Fruit fly (Drosophila melanogaster): Measurements from ENCODE around the gene CG12523.
A peak's percentile ranks its signal among the peaks of the same experiment; 100 is the strongest.

Gene CG12523

DNA sequence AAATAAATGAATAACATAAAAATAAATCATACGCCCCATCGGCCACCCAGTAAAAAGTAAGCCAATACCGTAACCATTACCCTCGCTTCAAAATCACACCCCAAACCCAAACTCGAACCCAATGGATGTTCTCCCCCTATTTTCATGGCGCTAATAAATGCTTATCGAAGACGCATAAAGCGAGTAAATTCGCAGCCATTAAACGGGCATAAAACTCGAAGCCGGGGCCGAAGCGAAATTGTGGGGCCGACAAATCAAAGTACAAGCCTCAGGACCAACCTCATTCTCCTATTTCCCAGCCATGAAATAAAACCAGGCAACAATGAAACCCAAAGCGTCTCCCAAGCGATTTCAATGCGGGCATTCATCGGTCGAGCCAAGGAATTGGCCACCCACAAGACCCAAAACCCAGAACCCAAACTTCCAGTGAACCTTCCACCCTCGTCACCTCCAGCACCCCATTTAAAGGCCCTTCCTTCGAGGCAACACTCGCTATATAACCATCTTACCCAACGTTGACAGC lies 14.0 kb downstream of the CG12523 start:
- no peak for TF ChIP-seq fd96Ca (GFP tag; IDR thresholded peaks at IDR 0.05)
- no peak for TF ChIP-seq Pif1B (GFP tag; optimal IDR thresholded peaks at IDR 0.05)
- no peak for TF ChIP-seq CG34367 (tag; optimal IDR thresholded peaks at IDR 0.05)
- TF ChIP-seq CG13204 (GFP tag; optimal IDR thresholded peaks at IDR 0.05), result no peak
- TF ChIP-seq CG8301 (tag; optimal IDR thresholded peaks at IDR 0.05), result no peak
- no peak for TF ChIP-seq CG8159 (tag; optimal IDR thresholded peaks at IDR 0.05)
- no peak for TF ChIP-seq CG12605 (GFP tag; IDR thresholded peaks at IDR 0.05)
- TF ChIP-seq CG9948 (tag; optimal IDR thresholded peaks at IDR 0.05), result no peak
- TF ChIP-seq EcR (GFP tag; optimal IDR thresholded peaks at IDR 0.05), result no peak
- TF ChIP-seq Pif1A (GFP tag; optimal IDR thresholded peaks at IDR 0.05), result no peak
- TF ChIP-seq CG14655 (GFP tag; optimal IDR thresholded peaks at IDR 0.05), result no peak
- TF ChIP-seq CG10348 (GFP tag; IDR thresholded peaks at IDR 0.05), result no peak
- no peak for TF ChIP-seq Ets98B (GFP tag; IDR thresholded peaks at IDR 0.05)

DNA sequence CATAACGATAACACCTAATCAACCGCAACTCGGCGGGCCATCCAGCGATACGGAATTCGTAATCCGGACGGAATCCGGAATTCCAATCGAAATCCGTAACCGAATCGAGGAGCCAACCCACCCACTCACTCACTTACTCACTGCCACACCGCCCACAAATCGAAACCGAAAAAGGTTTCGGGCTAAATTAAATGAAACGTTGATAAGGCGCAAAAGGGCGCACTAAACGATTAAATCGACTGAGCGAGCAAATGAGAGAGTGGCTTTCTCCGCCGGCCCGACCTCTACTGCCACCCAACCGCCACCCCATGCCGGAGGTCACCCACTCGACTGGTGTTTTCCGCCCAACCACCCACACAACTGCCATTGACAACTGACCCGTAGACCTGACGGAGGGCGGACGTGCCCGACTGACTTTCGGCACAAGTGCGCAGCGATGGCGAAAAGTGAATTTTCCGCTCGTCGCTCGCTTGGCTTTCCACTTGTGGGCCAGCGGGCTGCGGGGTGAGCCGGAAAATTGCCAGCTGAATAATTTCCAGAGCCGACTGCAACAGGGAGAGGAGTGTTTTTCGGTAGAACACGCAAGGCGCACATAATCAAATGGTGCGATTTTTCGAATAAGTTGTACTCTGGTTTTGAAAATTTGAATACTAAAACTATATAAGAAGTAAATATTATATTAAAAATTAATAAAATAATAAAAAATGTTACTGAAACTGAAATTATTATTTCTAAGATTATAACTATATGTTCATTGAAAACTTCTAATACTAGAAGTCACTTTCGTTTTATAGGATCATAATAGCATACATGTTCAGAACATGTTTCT lies 15.9 kb downstream of the CG12523 start:
- TF ChIP-seq CG15710 (tag; optimal IDR thresholded peaks at IDR 0.05), result no peak
- TF ChIP-seq Snoo (tag; optimal IDR thresholded peaks at IDR 0.05), result no peak
- TF ChIP-seq CG4496 (GFP tag; IDR thresholded peaks at IDR 0.05), result peak; percentile 20; the same call in 1 of the 3 replicates
- TF ChIP-seq D1 (tag; optimal IDR thresholded peaks at IDR 0.05), result no peak
- no peak for TF ChIP-seq CG10348 (GFP tag; IDR thresholded peaks at IDR 0.05)

DNA sequence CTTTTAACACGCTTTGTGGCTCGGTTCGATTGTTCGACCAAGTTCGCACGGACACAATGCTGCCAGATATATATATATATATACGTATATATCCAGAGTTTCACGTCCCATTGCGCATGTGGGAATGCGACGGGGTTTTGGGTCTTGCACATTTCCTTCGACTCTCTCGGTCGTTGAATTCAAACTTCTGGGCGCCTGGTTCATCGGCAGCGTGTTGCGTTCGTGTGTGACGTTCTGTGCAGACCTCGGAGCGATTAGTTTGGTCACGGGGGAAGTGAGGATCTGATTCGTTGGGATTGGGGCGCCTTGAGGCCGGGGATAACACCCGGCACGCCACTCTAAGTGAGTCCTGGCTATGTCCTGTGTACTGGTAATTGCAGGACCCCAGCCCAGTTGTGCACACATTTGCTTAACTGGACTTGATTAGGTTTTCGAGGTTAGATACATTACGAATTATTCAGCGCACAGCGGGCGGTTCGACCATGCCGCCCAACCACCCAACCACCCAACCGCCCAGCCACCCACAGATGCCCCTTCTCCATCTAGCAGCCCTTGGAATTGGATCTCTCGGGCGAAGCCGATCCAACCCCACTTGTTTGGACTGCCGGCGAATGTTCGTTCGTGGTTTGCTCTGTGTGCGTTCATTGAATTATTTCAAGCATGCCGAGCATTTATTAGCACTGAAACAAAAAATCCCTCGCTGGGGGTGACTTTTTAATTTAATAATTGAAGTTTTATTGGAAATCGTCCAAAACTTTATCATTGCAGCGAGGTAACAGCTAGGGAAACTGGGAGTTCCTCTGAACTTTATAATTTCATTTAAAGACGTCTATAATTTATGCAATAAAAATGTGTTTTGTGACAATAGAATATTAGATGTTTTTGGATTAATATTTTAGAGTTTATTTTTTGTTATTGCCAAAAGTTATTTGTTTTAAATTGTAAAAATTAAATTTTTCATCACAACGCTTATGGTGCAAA lies 17.0 kb downstream of the CG12523 start:
- TF ChIP-seq CG4496 (GFP tag; IDR thresholded peaks at IDR 0.05) (no peak), CG8301 (tag; optimal IDR thresholded peaks at IDR 0.05) (no peak), EcR (GFP tag; optimal IDR thresholded peaks at IDR 0.05) (no peak), Pif1B (GFP tag; optimal IDR thresholded peaks at IDR 0.05) (no peak), CG12605 (GFP tag; IDR thresholded peaks at IDR 0.05) (no peak), fd96Ca (GFP tag; IDR thresholded peaks at IDR 0.05) (no peak), CG34367 (tag; optimal IDR thresholded peaks at IDR 0.05) (no peak), CG8159 (tag; optimal IDR thresholded peaks at IDR 0.05) (no peak), rn (GFP tag; IDR thresholded peaks at IDR 0.05) (no peak), CG32121 (GFP tag; IDR thresholded peaks at IDR 0.05) (no peak), CG17806 (tag; optimal IDR thresholded peaks at IDR 0.05) (no peak), gl (tag; optimal IDR thresholded peaks at IDR 0.05) (no peak), CG9948 (tag; optimal IDR thresholded peaks at IDR 0.05) (no peak)

DNA sequence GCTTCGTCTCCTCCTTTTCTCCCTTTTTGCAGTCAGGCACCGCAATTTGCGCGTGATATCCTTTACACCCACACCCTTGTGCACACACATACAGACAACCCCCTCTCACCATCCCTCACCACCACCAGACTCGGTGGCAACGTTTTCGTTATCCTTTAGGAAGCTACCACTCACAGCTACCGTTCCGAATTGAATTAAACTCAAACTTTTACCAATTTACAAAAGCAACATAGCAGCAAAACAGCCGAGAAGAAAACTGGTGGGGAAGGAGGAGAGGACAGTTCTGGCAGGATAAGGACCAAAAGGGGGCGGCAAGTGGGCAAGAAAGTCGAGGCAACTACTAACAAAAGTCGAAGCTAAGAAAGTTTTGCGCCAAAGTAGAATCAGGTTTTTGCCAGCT lies 20.5 kb downstream of the CG12523 start:
- TF ChIP-seq Snoo (tag; optimal IDR thresholded peaks at IDR 0.05) (no peak), D1 (tag; optimal IDR thresholded peaks at IDR 0.05) (no peak), CG12605 (GFP tag; IDR thresholded peaks at IDR 0.05) (no peak), CG32121 (GFP tag; IDR thresholded peaks at IDR 0.05) (no peak), CG34367 (tag; optimal IDR thresholded peaks at IDR 0.05) (no peak), CG9948 (tag; optimal IDR thresholded peaks at IDR 0.05) (no peak), CG8301 (tag; optimal IDR thresholded peaks at IDR 0.05) (no peak), CG8159 (tag; optimal IDR thresholded peaks at IDR 0.05) (no peak), CG15710 (tag; optimal IDR thresholded peaks at IDR 0.05) (no peak), EcR (GFP tag; optimal IDR thresholded peaks at IDR 0.05) (no peak), CG10348 (GFP tag; IDR thresholded peaks at IDR 0.05) (no peak), Pif1A (GFP tag; optimal IDR thresholded peaks at IDR 0.05) (no peak)

DNA sequence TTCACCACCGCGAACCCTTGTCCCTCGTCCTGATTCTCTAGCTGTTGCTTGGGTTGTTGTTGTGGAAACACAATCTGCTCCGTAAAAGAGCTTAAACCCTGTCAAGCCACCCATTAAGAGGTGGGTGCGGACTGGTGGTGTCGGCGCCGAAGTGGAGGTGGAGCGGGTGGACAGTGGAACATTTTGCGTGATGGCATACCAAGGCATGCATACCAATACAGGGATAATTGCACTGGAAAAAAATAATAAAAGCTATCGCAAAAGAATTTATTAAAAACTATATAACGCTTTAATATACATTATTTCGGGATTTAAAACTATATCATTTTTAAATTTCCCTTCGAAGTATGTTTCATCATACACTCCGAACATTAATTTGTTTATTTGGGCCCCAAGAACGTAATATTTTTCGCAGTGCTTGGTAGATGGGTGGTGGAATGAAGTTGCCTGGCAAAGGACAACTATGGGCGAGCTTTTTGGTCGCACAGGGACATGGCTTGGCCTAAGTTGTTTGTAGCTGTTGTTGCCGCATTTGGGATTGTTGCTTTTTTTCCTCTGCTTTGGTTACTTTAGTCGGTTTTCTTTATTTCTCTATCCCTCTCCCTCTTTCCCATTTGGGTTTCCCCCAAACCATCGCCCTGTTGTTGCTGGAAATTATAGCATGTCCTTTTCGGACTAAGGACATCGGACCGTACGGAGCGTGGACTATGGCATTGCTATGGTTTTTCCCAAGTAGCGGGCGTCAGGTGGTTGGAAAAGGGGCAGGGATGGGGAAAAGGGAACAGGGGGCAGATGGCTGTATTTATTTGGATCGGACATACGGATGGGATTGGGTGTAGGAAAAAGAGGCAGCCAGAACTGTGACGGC lies 21.6 kb downstream of the CG12523 start:
- peak; percentile 63 for TF ChIP-seq CG8159 (tag; optimal IDR thresholded peaks at IDR 0.05)
- TF ChIP-seq Pif1A (GFP tag; optimal IDR thresholded peaks at IDR 0.05), result peak; percentile 50
- TF ChIP-seq rn (GFP tag; IDR thresholded peaks at IDR 0.05), result no peak
- TF ChIP-seq EcR (GFP tag; optimal IDR thresholded peaks at IDR 0.05), result no peak
- TF ChIP-seq D1 (tag; optimal IDR thresholded peaks at IDR 0.05), result no peak
- TF ChIP-seq CG9948 (tag; optimal IDR thresholded peaks at IDR 0.05), result peak; percentile 51
- peak; percentile 48 for TF ChIP-seq CG14655 (GFP tag; optimal IDR thresholded peaks at IDR 0.05)
- peak; percentile 25 for TF ChIP-seq CG8301 (tag; optimal IDR thresholded peaks at IDR 0.05)
- peak; percentile 10 for TF ChIP-seq Pif1B (GFP tag; optimal IDR thresholded peaks at IDR 0.05)
- TF ChIP-seq CG4496 (GFP tag; IDR thresholded peaks at IDR 0.05), result 0 out of 3 replicates have a peak, but pooled peaks have one; percentile 26
- TF ChIP-seq CG17806 (tag; optimal IDR thresholded peaks at IDR 0.05), result peak; percentile 40
- TF ChIP-seq CG15710 (tag; optimal IDR thresholded peaks at IDR 0.05), result peak; percentile 59

All from whole organism, pupa.